Worm (Caenorhabditis elegans): ENCODE data around the gene odd-1.

odd-1 gene

ce11 chrIII:7087691-7088323 lies 20.3 kb upstream of the odd-1 start, which contains the start of gene fubl-2 (continued):
- TF ChIP-seq nhr-43 (tag; optimal IDR thresholded peaks at IDR 0.05; ENCODE audit: poor library complexity, severe bottlenecking) (peak; percentile 83), eor-1 (tag; optimal IDR thresholded peaks at IDR 0.05) (no peak), elt-2 (tag; optimal IDR thresholded peaks at IDR 0.05) (peak; percentile 35), lin-15B (tag; optimal IDR thresholded peaks at IDR 0.05) (peak; percentile 82), egl-27 (tag; optimal IDR thresholded peaks at IDR 0.05) (no peak), pqm-1 (tag; optimal IDR thresholded peaks at IDR 0.05) (peak; percentile 24), nhr-237 (tag; optimal IDR thresholded peaks at IDR 0.05) (no peak), ama-1 (optimal IDR thresholded peaks at IDR 0.05) (no peak)

- TF ChIP-seq jun-1 (tag; optimal IDR thresholded peaks at IDR 0.05) (no peak), nhr-237 (tag; optimal IDR thresholded peaks at IDR 0.05) (no peak), nhr-28 (tag; optimal IDR thresholded peaks at IDR 0.05) (no peak), lin-39 (tag; optimal IDR thresholded peaks at IDR 0.05) (no peak), skn-1 (tag; optimal IDR thresholded peaks at IDR 0.05) (no peak), nhr-77 (tag; optimal IDR thresholded peaks at IDR 0.05) (no peak), ceh-16 (tag; optimal IDR thresholded peaks at IDR 0.05) (no peak), ZK546.5 (tag; optimal IDR thresholded peaks at IDR 0.05) (no peak), sea-2 (GFP tag; optimal IDR thresholded peaks at IDR 0.05) (no peak), aly-2 (tag; optimal IDR thresholded peaks at IDR 0.05) (no peak), ceh-28 (tag; optimal IDR thresholded peaks at IDR 0.05) (no peak), zag-1 (tag; optimal IDR thresholded peaks at IDR 0.05) (no peak), hmg-11 (tag; optimal IDR thresholded peaks at IDR 0.05) (no peak), ceh-82 (tag; optimal IDR thresholded peaks at IDR 0.05) (no peak), nhr-23 (tag; optimal IDR thresholded peaks at IDR 0.05) (no peak), fkh-10 (GFP tag; optimal IDR thresholded peaks at IDR 0.05) (no peak)
These were observed 17.6 kb upstream of the odd-1 start, which contains the start of gene ZK418.10 for ce11 chrIII:7090545-7090944. Gene ZK418.10, minus strand, starts transcription at chrIII:7090692.

ce11 chrIII:7091042-7091441 lies 17.1 kb upstream of the odd-1 start, which contains the start of gene ZK418.2:
Gene ZK418.2, plus strand, starts transcription at chrIII:7091342.
- TF ChIP-seq ceh-9 (tag; optimal IDR thresholded peaks at IDR 0.05) (no peak), ceh-28 (tag; optimal IDR thresholded peaks at IDR 0.05) (no peak), egl-5 (tag; optimal IDR thresholded peaks at IDR 0.05) (no peak)

ce11 chrIII:7095156-7095555 lies 13.0 kb upstream of the odd-1 start, which contains the start of gene nhr-9:
Gene nhr-9, plus strand, starts transcription at chrIII:7095462.
- no peak for TF ChIP-seq ZK546.5 (tag; optimal IDR thresholded peaks at IDR 0.05)
- TF ChIP-seq nhr-11 (tag; optimal IDR thresholded peaks at IDR 0.05): peak; percentile 13
- TF ChIP-seq aly-2 (tag; optimal IDR thresholded peaks at IDR 0.05): no peak
- TF ChIP-seq jun-1 (tag; optimal IDR thresholded peaks at IDR 0.05): no peak
- TF ChIP-seq ztf-11 (tag; optimal IDR thresholded peaks at IDR 0.05): no peak

ce11 chrIII:7096481-7096880 lies 11.6 kb upstream of the odd-1 start:
- TF ChIP-seq elt-3 (tag; optimal IDR thresholded peaks at IDR 0.05) (no peak), egl-27 (tag; optimal IDR thresholded peaks at IDR 0.05) (no peak), nhr-11 (tag; optimal IDR thresholded peaks at IDR 0.05) (no peak), nhr-23 (tag; optimal IDR thresholded peaks at IDR 0.05) (no peak), nhr-28 (tag; optimal IDR thresholded peaks at IDR 0.05) (no peak), egl-5 (tag; optimal IDR thresholded peaks at IDR 0.05) (no peak), jun-1 (tag; optimal IDR thresholded peaks at IDR 0.05) (no peak)

ce11 chrIII:7100001-7100400 lies 8.1 kb upstream of the odd-1 start, which contains the start of gene ZK418.11:
Gene ZK418.11, plus strand, starts transcription at chrIII:7100289.
- TF ChIP-seq lin-39 (tag; optimal IDR thresholded peaks at IDR 0.05) (no peak), snpc-4 (tag; optimal IDR thresholded peaks at IDR 0.05) (no peak), fkh-2 (tag; optimal IDR thresholded peaks at IDR 0.05) (no peak), nhr-11 (tag; optimal IDR thresholded peaks at IDR 0.05) (peak; percentile 43), R02D3.7 (tag; optimal IDR thresholded peaks at IDR 0.05) (no peak)

All from whole organism, L3 larva.